Worm (Caenorhabditis elegans) whole organism, L3 larva: ENCODE measurements around the gene F26G1.5.

Experiments used
- R02D3.7 ChIP-seq: fragments of 150-350 bp; optimal IDR thresholded peaks from 2 replicates; lab custom pipeline; 2014; ENCODE audit warnings: missing biosample characterization, missing genetic modification characterization
- ama-1 ChIP-seq: fragments of 150-350 bp; optimal IDR thresholded peaks from 2 replicates; lab custom pipeline; 2018
- ceh-16 ChIP-seq: sonication (generic microtip); optimal IDR thresholded peaks from 2 replicates; lab custom pipeline; 2017; ENCODE audit warnings: missing biosample characterization, missing genetic modification characterization
- ceh-28 ChIP-seq: fragments of 150-350 bp; optimal IDR thresholded peaks from 2 replicates; lab custom pipeline; 2014; ENCODE audit warnings: missing biosample characterization, missing genetic modification reagents, missing genetic modification characterization
- ceh-9 ChIP-seq: sonication (generic microtip); optimal IDR thresholded peaks from 2 replicates; lab custom pipeline; 2018; ENCODE audit warnings: missing biosample characterization, missing genetic modification characterization
- daf-12 ChIP-seq: fragments of 150-350 bp; optimal IDR thresholded peaks from 2 replicates; lab custom pipeline; 2014; ENCODE audit warnings: missing biosample characterization, missing genetic modification reagents, missing genetic modification characterization
- egl-27 ChIP-seq: sonication (generic microtip); optimal IDR thresholded peaks from 4 replicates; lab custom pipeline; 2017; ENCODE audit warnings: missing biosample characterization, missing genetic modification reagents, missing genetic modification characterization
- egl-5 ChIP-seq: fragments of 150-350 bp; optimal IDR thresholded peaks from 2 replicates; lab custom pipeline; 2017; ENCODE audit warnings: missing biosample characterization, missing genetic modification reagents, missing genetic modification characterization, inconsistent platforms
- elt-1 ChIP-seq: fragments of 150-350 bp; optimal IDR thresholded peaks from 2 replicates; lab custom pipeline; 2014; ENCODE audit warnings: missing biosample characterization, missing genetic modification characterization
- elt-2 ChIP-seq: sonication (generic microtip); optimal IDR thresholded peaks from 2 replicates; lab custom pipeline; 2016; ENCODE audit warnings: missing genetic modification reagents, mild to moderate bottlenecking, missing genetic modification characterization, missing compliant biosample characterization
- elt-3 ChIP-seq, 3 experiments: fragments of 150-350 bp in 1 of 3; sonication (generic microtip) in 2 of 3; optimal IDR thresholded peaks; 2 replicates in 2 of 3; 4 replicates in 1 of 3; lab custom pipeline; 2014 to 2017; ENCODE audit warnings: missing biosample characterization in 3 of 3, missing genetic modification characterization in 3 of 3
- fkh-10 ChIP-seq: sonication (generic microtip); optimal IDR thresholded peaks from 2 replicates; lab custom pipeline; 2017; ENCODE audit warnings: missing biosample characterization, missing genetic modification reagents, missing genetic modification characterization
- fos-1 ChIP-seq: fragments of 150-350 bp; optimal IDR thresholded peaks from 2 replicates; lab custom pipeline; 2014; ENCODE audit warnings: missing biosample characterization, missing genetic modification characterization
- jun-1 ChIP-seq: fragments of 150-350 bp; optimal IDR thresholded peaks from 2 replicates; lab custom pipeline; 2014; ENCODE audit warnings: missing biosample characterization, missing genetic modification reagents, missing genetic modification characterization
- lin-15B ChIP-seq: fragments of 150-350 bp; optimal IDR thresholded peaks from 2 replicates; lab custom pipeline; 2014; ENCODE audit warnings: missing biosample characterization, missing genetic modification characterization
- lin-39 ChIP-seq: fragments of 150-350 bp; optimal IDR thresholded peaks from 2 replicates; lab custom pipeline; 2018; ENCODE audit warnings: missing biosample characterization, missing genetic modification reagents, missing genetic modification characterization
- lsy-12 ChIP-seq: sonication (generic microtip); optimal IDR thresholded peaks from 2 replicates; lab custom pipeline; 2016; ENCODE audit warnings: mild to moderate bottlenecking, missing genetic modification characterization, missing compliant biosample characterization
- mdl-1 ChIP-seq: fragments of 150-350 bp; optimal IDR thresholded peaks from 2 replicates; lab custom pipeline; 2014; ENCODE audit warnings: missing biosample characterization, missing genetic modification characterization
- nfya-1 ChIP-seq: sonication (generic microtip); optimal IDR thresholded peaks from 2 replicates; lab custom pipeline; 2017; ENCODE audit warnings: missing genetic modification characterization, mild to moderate bottlenecking, missing compliant biosample characterization, antibody characterized with exemption, moderate library complexity; ENCODE audit not compliant: insufficient read depth
- nhr-11 ChIP-seq: fragments of 150-350 bp; optimal IDR thresholded peaks from 2 replicates; lab custom pipeline; 2014; ENCODE audit warnings: missing biosample characterization, missing genetic modification characterization
- nhr-12 ChIP-seq: fragments of 150-350 bp; optimal IDR thresholded peaks from 2 replicates; lab custom pipeline; 2014; ENCODE audit warnings: missing biosample characterization, missing genetic modification characterization
- nhr-23 ChIP-seq: fragments of 150-350 bp; optimal IDR thresholded peaks from 2 replicates; lab custom pipeline; 2014; ENCODE audit warnings: missing biosample characterization, missing genetic modification reagents, missing genetic modification characterization
- nhr-25 ChIP-seq: sonication (generic microtip); optimal IDR thresholded peaks from 2 replicates; lab custom pipeline; 2017; ENCODE audit warnings: missing biosample characterization, missing genetic modification characterization
- nhr-43 ChIP-seq: sonication (generic microtip); optimal IDR thresholded peaks from 2 replicates; lab custom pipeline; 2016; ENCODE audit warnings: mild to moderate bottlenecking, missing genetic modification characterization, missing compliant biosample characterization; ENCODE audit not compliant: poor library complexity, severe bottlenecking
- nhr-67 ChIP-seq: fragments of 150-350 bp; optimal IDR thresholded peaks from 2 replicates; lab custom pipeline; 2014; ENCODE audit warnings: missing biosample characterization, missing genetic modification characterization
- pha-4 ChIP-seq: fragments of 150-350 bp; optimal IDR thresholded peaks from 2 replicates; lab custom pipeline; 2014; ENCODE audit warnings: missing biosample characterization, missing genetic modification reagents, missing genetic modification characterization
- pqm-1 ChIP-seq: fragments of 150-350 bp; optimal IDR thresholded peaks from 2 replicates; lab custom pipeline; 2017; ENCODE audit warnings: missing biosample characterization, missing genetic modification characterization, inconsistent platforms
- sea-2 ChIP-seq: fragments of 150-350 bp; sonication (generic microtip); optimal IDR thresholded peaks from 4 replicates; lab custom pipeline; 2014; ENCODE audit warnings: missing biosample characterization, missing genetic modification reagents, missing genetic modification characterization
- tbx-2 ChIP-seq: sonication (generic microtip); optimal IDR thresholded peaks from 2 replicates; lab custom pipeline; 2016; ENCODE audit warnings: mild to moderate bottlenecking, missing genetic modification characterization, missing compliant biosample characterization
- unc-39 ChIP-seq: sonication (generic microtip); optimal IDR thresholded peaks from 4 replicates; lab custom pipeline; 2017; ENCODE audit warnings: missing biosample characterization, missing genetic modification characterization
- unc-62 ChIP-seq: fragments of 150-350 bp; sonication (generic microtip); optimal IDR thresholded peaks from 4 replicates; lab custom pipeline; 2014; ENCODE audit warnings: missing biosample characterization, missing genetic modification reagents, missing genetic modification characterization
- zag-1 ChIP-seq: fragments of 150-350 bp; optimal IDR thresholded peaks from 2 replicates; lab custom pipeline; 2014; ENCODE audit warnings: missing biosample characterization, missing genetic modification characterization
- ztf-4 ChIP-seq: fragments of 150-350 bp; optimal IDR thresholded peaks from 2 replicates; lab custom pipeline; 2014; ENCODE audit warnings: missing biosample characterization, missing genetic modification characterization

Gene F26G1.5

DNA sequence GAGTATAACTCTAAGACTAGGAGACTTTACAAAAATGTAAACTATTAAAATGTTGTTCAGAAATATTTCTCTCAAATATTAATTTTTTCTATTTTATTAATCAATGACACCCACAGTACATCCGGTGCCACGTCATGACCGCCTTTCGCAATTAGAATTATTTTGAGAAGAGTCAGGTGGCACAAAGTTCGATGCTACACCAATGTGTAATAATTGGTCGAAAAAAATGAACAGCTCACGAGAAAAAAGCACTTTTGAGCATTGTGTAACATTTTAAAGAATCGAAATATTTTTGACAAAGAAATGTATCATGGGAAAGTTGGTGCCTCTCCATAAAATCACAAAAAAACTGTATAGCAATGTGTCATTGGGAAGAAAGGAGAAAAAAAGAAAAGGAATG is 35.5 kb upstream of the F26G1.5 start:
- no peak for TF ChIP-seq R02D3.7 (tag; lab: Kevin White, UChicago)
- TF ChIP-seq elt-1 (tag; lab: Kevin White, UChicago): no peak
- no peak for TF ChIP-seq ama-1 (lab: Kevin White, UChicago)
- no peak for TF ChIP-seq elt-3 (tag; optimal IDR thresholded peaks at IDR 0.05; lab: Kevin White, UChicago)
- TF ChIP-seq ztf-4 (tag; lab: Kevin White, UChicago): no peak
- TF ChIP-seq mdl-1 (tag; lab: Kevin White, UChicago): no peak
- no peak for TF ChIP-seq nhr-43 (tag; lab: Kevin White, UChicago)
- TF ChIP-seq zag-1 (tag; lab: Kevin White, UChicago): no peak
- TF ChIP-seq, all 47 proteins: peak for 0

DNA sequence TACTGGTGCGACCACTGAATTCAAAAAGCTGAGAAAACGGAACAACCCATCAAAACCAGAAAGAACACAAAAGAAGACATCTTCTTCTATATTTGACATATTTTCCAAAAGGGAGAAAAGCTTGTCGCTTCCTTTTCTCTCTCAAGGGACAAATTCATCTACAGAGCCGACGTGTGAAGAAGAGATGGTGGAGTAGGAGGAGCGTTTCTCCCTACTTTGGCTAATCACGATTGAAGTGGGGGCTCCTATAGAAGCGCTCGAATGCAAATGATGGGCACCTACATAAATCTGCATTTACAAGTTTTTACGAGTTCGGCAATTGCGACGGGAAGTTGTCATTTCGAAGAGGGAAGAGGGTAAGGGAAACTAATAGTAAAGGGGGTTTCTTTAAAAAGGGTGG is 35.1 kb upstream of the F26G1.5 start:
- TF ChIP-seq unc-62 (GFP tag; lab: Kevin White, UChicago) (peak; percentile 41), elt-1 (tag; lab: Kevin White, UChicago) (peak; percentile 34), tbx-2 (tag; lab: Kevin White, UChicago) (no peak), lin-39 (tag; lab: Kevin White, UChicago) (peak; percentile 36)

DNA sequence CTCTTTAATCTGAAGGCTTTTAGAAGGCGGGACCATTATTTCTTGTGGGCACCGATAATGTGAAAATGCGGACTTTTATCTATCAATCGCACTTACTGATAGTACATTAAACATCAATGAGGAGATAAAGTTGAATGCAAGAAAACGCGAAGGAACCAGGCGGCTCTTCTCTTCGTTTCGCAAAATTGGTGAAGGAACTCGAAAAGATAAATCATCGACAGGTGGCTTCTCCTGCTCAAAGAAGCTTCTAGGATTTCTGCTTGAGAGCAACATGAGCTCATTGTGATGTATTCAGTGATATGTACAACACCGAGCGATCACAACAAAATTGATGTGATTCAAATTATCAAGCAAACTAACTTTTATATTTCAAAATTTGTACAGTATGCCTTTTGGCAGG is 34.6 kb upstream of the F26G1.5 start:
- TF ChIP-seq egl-5 (tag; lab: Kevin White, UChicago) (peak; percentile 16), mdl-1 (tag; lab: Kevin White, UChicago) (no peak), lsy-12 (tag; lab: Kevin White, UChicago) (no peak), sea-2 (GFP tag; lab: Kevin White, UChicago) (no peak)

DNA sequence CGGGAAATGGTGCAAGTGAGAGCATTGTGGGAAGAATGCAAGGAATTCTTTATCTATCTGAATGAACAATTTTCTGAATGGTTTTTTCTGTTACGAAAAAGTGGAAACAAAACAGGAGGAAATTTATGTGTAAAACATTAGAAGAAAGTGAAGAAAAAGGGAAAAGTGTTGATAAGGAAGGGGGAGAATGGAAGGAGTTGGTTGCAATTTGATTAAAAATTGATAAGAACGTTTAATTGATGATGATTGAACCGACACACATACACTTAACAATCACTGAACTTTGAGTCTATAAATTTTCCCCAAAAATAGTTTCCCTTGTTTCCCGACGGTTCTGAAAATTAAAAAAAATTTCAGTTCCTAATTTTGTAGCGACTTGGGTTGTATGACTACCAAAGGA is 31.7 kb upstream of the F26G1.5 start:
- TF ChIP-seq elt-2 (tag; lab: Kevin White, UChicago): peak; percentile 96
- no peak for TF ChIP-seq mdl-1 (tag; lab: Kevin White, UChicago)
- TF ChIP-seq nhr-67 (tag; lab: Kevin White, UChicago): no peak
- TF ChIP-seq unc-39: no peak
- no peak for TF ChIP-seq fos-1 (tag; lab: Kevin White, UChicago)
- TF ChIP-seq pqm-1 (tag; lab: Kevin White, UChicago): peak; percentile 38
- TF ChIP-seq ceh-28 (tag; lab: Kevin White, UChicago): no peak
- TF ChIP-seq ama-1 (lab: Kevin White, UChicago): no peak
- no peak for TF ChIP-seq egl-27 (tag; lab: Kevin White, UChicago)
- TF ChIP-seq unc-62 (GFP tag; lab: Kevin White, UChicago): no peak
- no peak for TF ChIP-seq daf-12 (tag; lab: Kevin White, UChicago)
- no peak for TF ChIP-seq ceh-16 (tag; lab: Kevin White, UChicago)
- no peak for TF ChIP-seq sea-2 (GFP tag; lab: Kevin White, UChicago)
- TF ChIP-seq pha-4 (tag; lab: Kevin White, UChicago): peak; percentile 10
- TF ChIP-seq nhr-23: no peak
- no peak for TF ChIP-seq lin-15B (tag; lab: Kevin White, UChicago)

DNA sequence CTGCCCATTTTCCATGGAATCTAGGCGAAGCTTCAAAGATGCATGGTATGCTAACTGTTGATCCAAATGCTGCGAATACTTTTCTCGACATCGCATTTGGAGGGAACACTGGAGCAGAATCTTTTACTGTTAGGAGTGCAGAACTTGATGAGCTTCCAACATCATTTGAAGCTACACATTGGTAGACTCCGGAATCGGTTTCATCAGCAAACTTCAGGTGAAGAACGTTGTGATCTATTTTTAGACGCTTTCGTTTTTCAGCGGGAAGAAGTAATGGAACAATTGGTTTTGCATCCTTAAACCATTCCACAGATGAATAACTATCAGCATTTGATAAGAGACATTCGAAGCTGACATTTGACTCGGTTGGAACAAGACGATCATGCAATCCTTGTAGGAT is 29.3 kb upstream of the F26G1.5 start:
- TF ChIP-seq nhr-12 (tag; lab: Kevin White, UChicago) (no peak), zag-1 (tag; lab: Kevin White, UChicago) (no peak), R02D3.7 (tag; lab: Kevin White, UChicago) (no peak), fkh-10 (GFP tag; lab: Kevin White, UChicago) (no peak)

DNA sequence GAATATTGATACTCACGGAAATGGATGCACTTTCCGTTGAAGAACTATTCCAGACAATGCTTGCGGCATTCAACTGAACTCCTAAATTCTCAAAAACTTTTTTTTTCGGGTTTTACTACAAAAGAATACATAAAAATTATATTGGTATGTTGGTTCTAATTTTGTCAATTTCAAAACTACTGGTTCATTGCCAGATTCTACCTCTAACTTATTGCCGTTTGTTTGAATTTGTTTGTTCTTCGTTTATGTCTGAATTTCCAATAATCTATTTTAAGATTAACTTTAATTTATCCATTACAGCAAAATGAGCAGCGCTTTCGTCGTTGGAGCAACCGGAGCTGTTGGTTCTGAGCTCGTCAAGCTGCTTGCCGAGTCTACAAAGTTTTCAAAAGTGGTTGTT is 25.9 kb upstream of the F26G1.5 start, which contains the start of gene C33F10.14:
C33F10.14 (plus strand) TSS at position 301 of the 400 bp plus-strand sequence.
- no peak for TF ChIP-seq daf-12 (tag; lab: Kevin White, UChicago)
- TF ChIP-seq nhr-25 (tag; lab: Kevin White, UChicago): no peak
- TF ChIP-seq ceh-16 (tag; lab: Kevin White, UChicago): no peak
- TF ChIP-seq unc-62 (GFP tag; lab: Kevin White, UChicago): no peak
- TF ChIP-seq, all 47 proteins: peak for 0

DNA sequence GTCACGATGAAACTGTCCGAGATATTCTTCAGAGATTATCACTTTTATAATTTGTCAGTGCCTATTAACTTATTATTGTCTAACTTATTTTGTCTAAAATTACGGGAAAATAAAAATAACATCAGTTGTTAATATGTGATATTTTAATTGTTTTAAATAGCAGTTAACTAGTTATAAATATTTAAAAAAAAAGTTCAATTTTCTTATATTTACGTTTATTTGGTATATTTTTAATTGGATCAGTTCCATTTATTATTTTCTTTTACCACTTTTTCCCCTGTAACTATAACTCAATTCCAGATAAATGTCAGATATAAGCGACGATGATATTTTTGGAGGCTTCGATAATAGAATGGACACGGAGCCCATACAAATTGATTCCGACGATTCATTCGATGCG is 24.3 kb upstream of the F26G1.5 start, which contains the start of gene C33F10.4:
C33F10.4 (plus strand) TSS at position 301 of the 400 bp plus-strand sequence.
- TF ChIP-seq ceh-9 (tag; lab: Kevin White, UChicago): no peak
- TF ChIP-seq ceh-28 (tag; lab: Kevin White, UChicago): no peak
- TF ChIP-seq zag-1 (tag; lab: Kevin White, UChicago): no peak
- no peak for TF ChIP-seq lin-39 (tag; lab: Kevin White, UChicago)
- no peak for TF ChIP-seq lsy-12 (tag; lab: Kevin White, UChicago)
- no peak for TF ChIP-seq nfya-1 (tag; lab: Kevin White, UChicago)
- no peak for TF ChIP-seq daf-12 (tag; lab: Kevin White, UChicago)
- no peak for TF ChIP-seq jun-1 (tag; lab: Kevin White, UChicago)
- TF ChIP-seq nhr-11 (tag; lab: Kevin White, UChicago): no peak
- no peak for TF ChIP-seq sea-2 (GFP tag; lab: Kevin White, UChicago)
- no peak for TF ChIP-seq mdl-1 (tag; lab: Kevin White, UChicago)
- TF ChIP-seq nhr-12 (tag; lab: Kevin White, UChicago): no peak
